Fruit fly (Drosophila melanogaster): ENCODE measurements around the gene GCC185.

The GCC185 gene

DNA sequence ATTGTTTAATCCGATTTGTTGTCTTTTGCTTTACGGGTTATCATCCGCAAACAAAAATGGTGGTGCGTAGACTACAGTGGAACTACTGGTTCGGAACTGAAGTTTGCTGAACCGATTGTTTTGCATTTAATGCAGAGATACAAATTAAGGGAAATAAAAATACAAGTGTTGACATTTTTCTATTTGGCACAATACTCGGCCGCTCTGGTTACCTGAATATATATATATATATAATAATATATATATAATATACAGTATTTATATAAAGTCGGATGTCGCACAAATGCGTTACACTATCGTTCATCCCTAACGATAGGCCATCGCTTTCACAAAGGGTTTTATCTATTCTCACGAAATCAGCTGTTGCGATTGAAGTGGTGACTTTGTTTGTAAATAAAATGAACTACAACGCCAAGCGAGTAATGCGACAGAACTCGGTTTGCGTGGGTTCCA lies 6.3 kb downstream of the GCC185 start, which contains the start of the genes DCAF12 and Spt3 (continued):
- TF ChIP-seq CG9797 (GFP tag; optimal IDR thresholded peaks at IDR 0.05) (peak; percentile 12), bigmax (GFP tag; optimal IDR thresholded peaks at IDR 0.05) (no peak), CG12769 (tag; optimal IDR thresholded peaks at IDR 0.05) (no peak), CG8765 (GFP tag; IDR thresholded peaks at IDR 0.05) (0 out of 2 replicates have a peak, but pooled peaks have one; percentile 12), CG4328 (GFP tag; optimal IDR thresholded peaks at IDR 0.05) (no peak), CG16863 (GFP tag; optimal IDR thresholded peaks at IDR 0.05) (no peak), CG2120 (GFP tag; optimal IDR thresholded peaks at IDR 0.05) (peak; percentile 32), CG6272 (GFP tag; IDR thresholded peaks at IDR 0.05) (peak; percentile 72), CG33557 (GFP tag; optimal IDR thresholded peaks at IDR 0.05) (peak; percentile 61), gt (GFP tag; IDR thresholded peaks at IDR 0.05) (no peak), CG1602 (GFP tag; optimal IDR thresholded peaks at IDR 0.05) (peak; percentile 14), slou (GFP tag; optimal IDR thresholded peaks at IDR 0.05) (peak; percentile 7), z (GFP tag; IDR thresholded peaks at IDR 0.05) (no peak), Oaz (GFP tag; IDR thresholded peaks at IDR 0.05) (no peak), dimm (GFP tag; IDR thresholded peaks at IDR 0.05) (no peak), BtbVII (GFP tag; optimal IDR thresholded peaks at IDR 0.05) (no peak), CG9727 (GFP tag; optimal IDR thresholded peaks at IDR 0.05) (peak; percentile 43), CG15011 (GFP tag; optimal IDR thresholded peaks at IDR 0.05) (no peak), pfk (GFP tag; optimal IDR thresholded peaks at IDR 0.05) (no peak), Elba2 (GFP tag; optimal IDR thresholded peaks at IDR 0.05) (no peak), Abd-B (GFP tag; optimal IDR thresholded peaks at IDR 0.05) (peak; percentile 87), hb (GFP tag; IDR thresholded peaks at IDR 0.05; ENCODE audit: partially characterized antibody) (peak; percentile 94), slp2 (GFP tag; optimal IDR thresholded peaks at IDR 0.05) (peak; percentile 15), CG11560 (tag; IDR thresholded peaks at IDR 0.05) (no peak), vvl (GFP tag; IDR thresholded peaks at IDR 0.05) (no peak; the same call in 1 of the 2 replicates), row (GFP tag; IDR thresholded peaks at IDR 0.05) (peak; percentile 97), CG8359 (GFP tag; optimal IDR thresholded peaks at IDR 0.05; ENCODE audit: borderline replicate concordance) (peak; percentile 40), Hand (GFP tag; optimal IDR thresholded peaks at IDR 0.05) (no peak), dm (GFP tag; optimal IDR thresholded peaks at IDR 0.05) (no peak), slbo (GFP tag; IDR thresholded peaks at IDR 0.05) (peak; percentile 77), seq (GFP tag; IDR thresholded peaks at IDR 0.05) (no peak), CG18619 (GFP tag; optimal IDR thresholded peaks at IDR 0.05) (no peak), CkIIα-i1 (GFP tag; IDR thresholded peaks at IDR 0.05) (no peak), kay (GFP tag; optimal IDR thresholded peaks at IDR 0.05) (peak; percentile 58), fd64A (GFP tag; optimal IDR thresholded peaks at IDR 0.05) (no peak), salm (tag; optimal IDR thresholded peaks at IDR 0.05) (peak; percentile 10), bab2 (GFP tag; optimal IDR thresholded peaks at IDR 0.05) (no peak), lbe (GFP tag; optimal IDR thresholded peaks at IDR 0.05) (no peak), CG7786 (GFP tag; optimal IDR thresholded peaks at IDR 0.05) (no peak), insv (GFP tag; optimal IDR thresholded peaks at IDR 0.05) (peak in 1 of 2 experiments; percentile 23), Atf6 (GFP tag; IDR thresholded peaks at IDR 0.05) (no peak), nau (GFP tag; optimal IDR thresholded peaks at IDR 0.05) (no peak), Oli (tag; optimal IDR thresholded peaks at IDR 0.05) (peak; percentile 36), disco-r (GFP tag; optimal IDR thresholded peaks at IDR 0.05) (no peak), gcm (GFP tag; optimal IDR thresholded peaks at IDR 0.05) (peak; percentile 51), CG5953 (GFP tag; IDR thresholded peaks at IDR 0.05) (no peak), CG6854 (GFP tag; optimal IDR thresholded peaks at IDR 0.05) (peak; percentile 20), Doc3 (GFP tag; IDR thresholded peaks at IDR 0.05; ENCODE audit: partially characterized antibody) (peak; percentile 97), cg (GFP tag; optimal IDR thresholded peaks at IDR 0.05) (no peak), chif (GFP tag; optimal IDR thresholded peaks at IDR 0.05) (no peak), MESR4 (GFP tag; optimal IDR thresholded peaks at IDR 0.05) (no peak)

Measured in whole organism, embryonic.